Fruit fly (Drosophila melanogaster) whole organism, adult: ENCODE results near the gene lectin-21Cb.

Source experiments
- CG11617 ChIP-seq: fragments of 200-800 bp; sonication (Bioruptor generic); optimal IDR thresholded peaks from 2 replicates; lab custom pipeline; 2017; ENCODE audit warnings: mild to moderate bottlenecking, missing biosample characterization, missing genetic modification reagents, missing genetic modification characterization
- CG12768 ChIP-seq: fragments of 200-800 bp; sonication (Bioruptor generic); optimal IDR thresholded peaks from 2 replicates; lab custom pipeline; 2017; ENCODE audit warnings: missing biosample characterization, missing genetic modification characterization, mild to moderate bottlenecking, moderate library complexity, missing genetic modification reagents
- CG14711 ChIP-seq: fragments of 200-800 bp; sonication (Bioruptor generic); optimal IDR thresholded peaks from 2 replicates; lab custom pipeline; 2018; ENCODE audit warnings: missing biosample characterization, mild to moderate bottlenecking, missing genetic modification characterization, moderate library complexity
- CG1620 ChIP-seq: fragments of 200-800 bp; sonication (Bioruptor generic); optimal IDR thresholded peaks from 2 replicates; lab custom pipeline; 2016; ENCODE audit warnings: missing biosample characterization, missing genetic modification characterization
- CG33017 ChIP-seq: fragments of 200-800 bp; sonication (Bioruptor generic); optimal IDR thresholded peaks from 2 replicates; lab custom pipeline; 2018; ENCODE audit warnings: missing biosample characterization, mild to moderate bottlenecking, missing genetic modification characterization, moderate library complexity
- CG5204 ChIP-seq: fragments of 200-800 bp; sonication (Bioruptor generic); optimal IDR thresholded peaks from 2 replicates; lab custom pipeline; 2016; ENCODE audit warnings: missing biosample characterization, missing genetic modification characterization
- CG7045 ChIP-seq: fragments of 200-800 bp; sonication (Bioruptor generic); optimal IDR thresholded peaks from 2 replicates; lab custom pipeline; 2017; ENCODE audit warnings: missing biosample characterization, mild to moderate bottlenecking, missing genetic modification characterization
- CG7101 ChIP-seq: fragments of 200-800 bp; sonication (Bioruptor generic); optimal IDR thresholded peaks from 2 replicates; lab custom pipeline; 2018; ENCODE audit warnings: missing biosample characterization, mild to moderate bottlenecking, missing genetic modification characterization, moderate library complexity
- Clk ChIP-seq: fragments of 200-800 bp; sonication (Bioruptor generic); optimal IDR thresholded peaks from 2 replicates; lab custom pipeline; 2017; ENCODE audit warnings: missing biosample characterization, missing genetic modification characterization
- Crg-1 ChIP-seq: fragments of 200-800 bp; sonication (Bioruptor generic); optimal IDR thresholded peaks from 2 replicates; lab custom pipeline; 2016; ENCODE audit warnings: missing biosample characterization, missing genetic modification characterization
- Hr96 ChIP-seq: fragments of 200-800 bp; sonication (Bioruptor generic); optimal IDR thresholded peaks from 2 replicates; lab custom pipeline; 2016; ENCODE audit warnings: missing biosample characterization, missing genetic modification characterization
- Mnt ChIP-seq: fragments of 200-800 bp; sonication (Bioruptor generic); optimal IDR thresholded peaks from 2 replicates; lab custom pipeline; 2016; ENCODE audit warnings: missing biosample characterization, mild to moderate bottlenecking, missing genetic modification characterization
- bab1 ChIP-seq: fragments of 200-800 bp; sonication (Bioruptor generic); optimal IDR thresholded peaks from 3 replicates; lab custom pipeline; 2019; ENCODE audit warnings: missing biosample characterization, mild to moderate bottlenecking, missing genetic modification characterization, moderate library complexity
- cic ChIP-seq: fragments of 200-800 bp; sonication (Bioruptor generic); optimal IDR thresholded peaks from 2 replicates; lab custom pipeline; 2017; ENCODE audit warnings: missing biosample characterization, mild to moderate bottlenecking, missing genetic modification characterization, moderate library complexity
- cnc ChIP-seq, 2 experiments: fragments of >200 bp; optimal IDR thresholded peaks; 2 replicates each; lab custom pipeline; 2017
- kay ChIP-seq: fragments of 200-800 bp; sonication (Bioruptor generic); peaks from one replicate; lab custom pipeline; 2016; ENCODE audit warnings: missing biosample characterization, missing genetic modification characterization, borderline replicate concordance
- ovo ChIP-seq: fragments of 200-800 bp; sonication (Bioruptor generic); optimal IDR thresholded peaks from 2 replicates; lab custom pipeline; 2016; ENCODE audit warnings: missing biosample characterization, missing genetic modification characterization
- pad ChIP-seq: fragments of 200-800 bp; sonication (Bioruptor generic); optimal IDR thresholded peaks from 3 replicates; lab custom pipeline; 2017; ENCODE audit warnings: missing biosample characterization, missing genetic modification characterization, mild to moderate bottlenecking, moderate library complexity, missing genetic modification reagents
- tj ChIP-seq: fragments of 200-800 bp; sonication (Bioruptor generic); optimal IDR thresholded peaks from 3 replicates; lab custom pipeline; 2017; ENCODE audit warnings: missing biosample characterization, mild to moderate bottlenecking, missing genetic modification characterization, moderate library complexity
- toe ChIP-seq: fragments of 200-800 bp; sonication (Bioruptor generic); optimal IDR thresholded peaks from 2 replicates; lab custom pipeline; 2016; ENCODE audit warnings: missing biosample characterization, missing genetic modification characterization

lectin-21Cb gene

dm6 chr2L:608143-608542, 12.9 kb downstream of the lectin-21Cb start:
- no peak for TF ChIP-seq CG7045
- TF ChIP-seq cnc (optimal IDR thresholded peaks at IDR 0.05; lab: Kevin White, UChicago) = no peak
- TF ChIP-seq kay (GFP tag; lab: Kevin White, UChicago) = no peak
- no peak for TF ChIP-seq tj
- no peak for TF ChIP-seq Clk (GFP tag; lab: Kevin White, UChicago)
- TF ChIP-seq cic (GFP tag; lab: Kevin White, UChicago) = no peak
- no peak for TF ChIP-seq CG1620
- no peak for TF ChIP-seq bab1 (GFP tag; lab: Kevin White, UChicago)
- TF ChIP-seq Crg-1 (GFP tag; lab: Kevin White, UChicago) = no peak
- no peak for TF ChIP-seq Mnt
- no peak for TF ChIP-seq CG5204 (GFP tag; lab: Kevin White, UChicago)
- TF ChIP-seq Hr96 (GFP tag; lab: Kevin White, UChicago) = no peak
- no peak for TF ChIP-seq ovo
- TF ChIP-seq CG12768 (GFP tag; lab: Kevin White, UChicago) = no peak

- TF ChIP-seq pad (GFP tag; lab: Kevin White, UChicago) = no peak
- TF ChIP-seq CG11617 = no peak
- no peak for TF ChIP-seq bab1 (GFP tag; lab: Kevin White, UChicago)
- TF ChIP-seq CG1620 = no peak
- TF ChIP-seq toe = no peak
- TF ChIP-seq CG7045 = no peak
- no peak for TF ChIP-seq CG33017 (tag; lab: Kevin White, UChicago)
Observed at dm6 chr2L:606952-607351, 14.0 kb downstream of the lectin-21Cb start.

- TF ChIP-seq kay (GFP tag; lab: Kevin White, UChicago) = no peak
- no peak for TF ChIP-seq pad (GFP tag; lab: Kevin White, UChicago)
- TF ChIP-seq Hr96 (GFP tag; lab: Kevin White, UChicago) = no peak
- TF ChIP-seq cic (GFP tag; lab: Kevin White, UChicago) = no peak
- no peak for TF ChIP-seq CG5204 (GFP tag; lab: Kevin White, UChicago)
- TF ChIP-seq cnc (optimal IDR thresholded peaks at IDR 0.05; lab: Kevin White, UChicago) = no peak
- TF ChIP-seq CG33017 (tag; lab: Kevin White, UChicago) = no peak
- no peak for TF ChIP-seq CG12768 (GFP tag; lab: Kevin White, UChicago)
- TF ChIP-seq tj = no peak
- TF ChIP-seq CG11617 = no peak
- no peak for TF ChIP-seq toe
- no peak for TF ChIP-seq bab1 (GFP tag; lab: Kevin White, UChicago)
- TF ChIP-seq Clk (GFP tag; lab: Kevin White, UChicago) = no peak
- no peak for TF ChIP-seq CG7101 (tag; lab: Kevin White, UChicago)
- no peak for TF ChIP-seq Mnt
- TF ChIP-seq ovo = no peak
- no peak for TF ChIP-seq CG1620
- TF ChIP-seq CG7045 = no peak
Observed at dm6 chr2L:606165-606564, 14.8 kb downstream of the lectin-21Cb start.

- TF ChIP-seq cic (GFP tag; lab: Kevin White, UChicago) = no peak
- TF ChIP-seq CG7045 = no peak
- TF ChIP-seq Crg-1 (GFP tag; lab: Kevin White, UChicago) = no peak
- no peak for TF ChIP-seq CG12768 (GFP tag; lab: Kevin White, UChicago)
- no peak for TF ChIP-seq Clk (GFP tag; lab: Kevin White, UChicago)
- TF ChIP-seq toe = no peak
- TF ChIP-seq CG5204 (GFP tag; lab: Kevin White, UChicago) = no peak
- no peak for TF ChIP-seq cnc (optimal IDR thresholded peaks at IDR 0.05; lab: Kevin White, UChicago)
- TF ChIP-seq CG1620 = no peak
Observed at dm6 chr2L:604060-604459, 16.9 kb downstream of the lectin-21Cb start.

dm6 chr2L:602439-602879, 18.5 kb downstream of the lectin-21Cb start, which contains the start of gene CG13689:
Gene CG13689, plus strand, starts transcription at chr2L:602813.
- TF ChIP-seq CG7101 (tag; lab: Kevin White, UChicago) = no peak
- peak; percentile 29 for TF ChIP-seq CG7045
- no peak for TF ChIP-seq Mnt
- TF ChIP-seq pad (GFP tag; lab: Kevin White, UChicago) = peak; percentile 14
- TF ChIP-seq Clk (GFP tag; lab: Kevin White, UChicago) = no peak
- TF ChIP-seq toe = peak; percentile 50
- peak; percentile 38 for TF ChIP-seq bab1 (GFP tag; lab: Kevin White, UChicago)
- TF ChIP-seq CG1620 = peak; percentile 44
- peak; percentile 31 for TF ChIP-seq CG5204 (GFP tag; lab: Kevin White, UChicago)
- TF ChIP-seq ovo = peak; percentile 3
- TF ChIP-seq Hr96 (GFP tag; lab: Kevin White, UChicago) = peak; percentile 39
- TF ChIP-seq CG14711 = peak; percentile 79

dm6 chr2L:601848-602247, 19.2 kb downstream of the lectin-21Cb start:
- TF ChIP-seq tj = no peak
- no peak for TF ChIP-seq ovo
- no peak for TF ChIP-seq cnc (optimal IDR thresholded peaks at IDR 0.05; lab: Kevin White, UChicago)
- TF ChIP-seq Hr96 (GFP tag; lab: Kevin White, UChicago) = no peak

dm6 chr2L:597771-598170, 23.2 kb downstream of the lectin-21Cb start:
- TF ChIP-seq Crg-1 (GFP tag; lab: Kevin White, UChicago) (no peak), CG7101 (tag; lab: Kevin White, UChicago) (no peak), Mnt (no peak), toe (no peak)
